Worm (Caenorhabditis elegans) whole organism, young adult: Measurements from ENCODE around the gene tomm-40.

Experiments used
- B0035.1 ChIP-seq: sonication (generic microtip); optimal IDR thresholded peaks from 2 replicates; lab custom pipeline; 2016; ENCODE audit warnings: missing genetic modification characterization, mild to moderate bottlenecking, missing compliant biosample characterization, missing genotype, missing genetic modification reagents
- C06A6.2 ChIP-seq: fragments of 200-800 bp; sonication (Bioruptor generic); conservative IDR thresholded peaks from 2 replicates; pipeline ENCODE4 v1.3.6; 2022; ENCODE audit warnings: missing genetic modification characterization, missing compliant biosample characterization
- C17E4.6 ChIP-seq: fragments of 200-800 bp; sonication (Bioruptor generic); IDR thresholded peaks from 2 replicates; pipeline ENCODE4 v1.3.6; 2022; ENCODE audit warnings: missing genetic modification reagents, missing genetic modification characterization, missing compliant biosample characterization
- D2030.7 ChIP-seq: fragments of 200-800 bp; sonication (Bioruptor generic); IDR thresholded peaks from 2 replicates; pipeline ENCODE4 v1.3.6; 2022; ENCODE audit warnings: missing genetic modification reagents, missing genetic modification characterization, missing compliant biosample characterization
- F10E7.11 ChIP-seq: sonication (generic microtip); optimal IDR thresholded peaks from 2 replicates; lab custom pipeline; 2017; ENCODE audit warnings: mild to moderate bottlenecking, missing genetic modification characterization, moderate library complexity, missing compliant biosample characterization
- F22D6.2 ChIP-seq: sonication (generic microtip); optimal IDR thresholded peaks from 2 replicates; lab custom pipeline; 2016; ENCODE audit warnings: mild to moderate bottlenecking, missing genetic modification characterization, missing compliant biosample characterization
- F39B2.1 ChIP-seq: fragments of 200-800 bp; sonication (Bioruptor generic); IDR thresholded peaks from 2 replicates; pipeline ENCODE4 v1.3.6; 2022; ENCODE audit warnings: missing genetic modification reagents, missing genetic modification characterization, missing compliant biosample characterization
- T26A5.8 ChIP-seq: sonication (generic microtip); optimal IDR thresholded peaks from 2 replicates; lab custom pipeline; 2016; ENCODE audit warnings: missing genetic modification characterization, missing compliant biosample characterization
- Y53F4B.3 ChIP-seq: fragments of 200-800 bp; sonication (Bioruptor generic); IDR thresholded peaks from 2 replicates; pipeline ENCODE4 v1.3.6; 2022; ENCODE audit warnings: missing genetic modification reagents, missing genetic modification characterization, missing compliant biosample characterization
- Y56A3A.18 ChIP-seq: fragments of 200-800 bp; sonication (Bioruptor generic); IDR thresholded peaks from 2 replicates; pipeline ENCODE4 v1.3.6; 2022; ENCODE audit warnings: missing genetic modification reagents, missing genetic modification characterization, missing compliant biosample characterization
- Y67H2A.10 ChIP-seq: fragments of 200-800 bp; sonication (Bioruptor generic); conservative IDR thresholded peaks from 2 replicates; pipeline ENCODE4 v1.3.6; 2022; ENCODE audit warnings: missing genetic modification reagents, missing genetic modification characterization, missing compliant biosample characterization
- Y95B8A.8 ChIP-seq: fragments of 200-800 bp; sonication (Bioruptor generic); IDR thresholded peaks from 2 replicates; pipeline ENCODE4 v1.3.6; 2022; ENCODE audit warnings: missing genetic modification reagents, missing genetic modification characterization, missing compliant biosample characterization
- athp-1 ChIP-seq: sonication (generic microtip); optimal IDR thresholded peaks from 2 replicates; lab custom pipeline; 2017; ENCODE audit warnings: mild to moderate bottlenecking, missing genetic modification characterization, missing compliant biosample characterization
- attf-5 ChIP-seq: fragments of 200-800 bp; sonication (Bioruptor generic); optimal IDR thresholded peaks from 2 replicates; lab custom pipeline; 2018; ENCODE audit warnings: mild to moderate bottlenecking, missing genetic modification characterization, missing compliant biosample characterization
- ccch-3 ChIP-seq: fragments of 200-800 bp; sonication (Bioruptor generic); optimal IDR thresholded peaks from 2 replicates; lab custom pipeline; 2018; ENCODE audit warnings: mild to moderate bottlenecking, missing genetic modification characterization, missing compliant biosample characterization
- cebp-1 ChIP-seq, 2 experiments: fragments of 200-800 bp in 1 of 2; sonication (Bioruptor generic) in 1 of 2; sonication (generic microtip) in 1 of 2; IDR thresholded peaks in 1 of 2; optimal IDR thresholded peaks in 1 of 2; 2 replicates each; pipeline versions ENCODE4 v1.3.6 to Lab custom; 2017 to 2022; ENCODE audit warnings: missing compliant biosample characterization in 2 of 2, missing genetic modification characterization in 2 of 2, mild to moderate bottlenecking in 1 of 2, missing genetic modification reagents in 1 of 2, moderate library complexity in 1 of 2
- ceh-40 ChIP-seq: fragments of 200-800 bp; sonication (Bioruptor generic); IDR thresholded peaks from 2 replicates; pipeline ENCODE4 v1.3.6; 2022; ENCODE audit warnings: missing genetic modification characterization, missing compliant biosample characterization
- dpl-1 ChIP-seq: fragments of 150-350 bp; optimal IDR thresholded peaks from 2 replicates; lab custom pipeline; 2014; ENCODE audit warnings: missing biosample characterization, missing genetic modification reagents, missing genetic modification characterization
- egl-18 ChIP-seq: fragments of 200-800 bp; sonication (Bioruptor generic); IDR thresholded peaks from 2 replicates; pipeline ENCODE4 v1.3.6; 2022; ENCODE audit warnings: missing genetic modification reagents, missing genetic modification characterization, missing compliant biosample characterization
- egrh-3 ChIP-seq: fragments of 200-800 bp; sonication (Bioruptor generic); IDR thresholded peaks from 2 replicates; pipeline ENCODE4 v1.3.6; 2022; ENCODE audit warnings: missing genetic modification reagents, missing genetic modification characterization, missing compliant biosample characterization
- ets-4 ChIP-seq: fragments of 200-800 bp; sonication (Bioruptor generic); optimal IDR thresholded peaks from 2 replicates; lab custom pipeline; 2018; ENCODE audit warnings: mild to moderate bottlenecking, missing genetic modification characterization, missing compliant biosample characterization
- him-1 ChIP-seq: sonication (generic microtip); optimal IDR thresholded peaks from 2 replicates; lab custom pipeline; 2016; ENCODE audit warnings: missing genotype, missing genetic modification reagents, missing genetic modification characterization, missing compliant biosample characterization
- hlh-26 ChIP-seq: fragments of 200-800 bp; sonication (Bioruptor generic); conservative IDR thresholded peaks from 2 replicates; pipeline ENCODE4 v1.3.6; 2022; ENCODE audit warnings: missing genetic modification reagents, missing genetic modification characterization, missing compliant biosample characterization
- lsl-1 ChIP-seq: fragments of 200-800 bp; sonication (Bioruptor generic); optimal IDR thresholded peaks from 2 replicates; lab custom pipeline; 2018; ENCODE audit warnings: mild to moderate bottlenecking, missing genetic modification characterization, moderate library complexity, missing compliant biosample characterization
- madf-3 ChIP-seq: fragments of 200-800 bp; sonication (Bioruptor generic); IDR thresholded peaks from 2 replicates; pipeline ENCODE4 v1.3.6; 2022; ENCODE audit warnings: missing genetic modification reagents, missing genetic modification characterization, missing compliant biosample characterization
- madf-6 ChIP-seq: fragments of 200-800 bp; sonication (Bioruptor generic); IDR thresholded peaks from 2 replicates; pipeline ENCODE4 v1.3.6; 2022; ENCODE audit warnings: missing genetic modification reagents, missing genetic modification characterization, missing compliant biosample characterization
- mcd-1 ChIP-seq: fragments of 200-800 bp; sonication (Bioruptor generic); IDR thresholded peaks from 2 replicates; pipeline ENCODE4 v1.3.6; 2022; ENCODE audit warnings: missing genetic modification reagents, missing genetic modification characterization, missing compliant biosample characterization
- mel-28 ChIP-seq: sonication (generic microtip); optimal IDR thresholded peaks from 2 replicates; lab custom pipeline; 2016; ENCODE audit warnings: borderline replicate concordance, mild to moderate bottlenecking, missing genetic modification characterization, missing compliant biosample characterization
- mes-4 ChIP-seq: sonication (generic microtip); optimal IDR thresholded peaks from 2 replicates; lab custom pipeline; 2016; ENCODE audit warnings: missing genotype, missing genetic modification characterization, missing compliant biosample characterization
- nfya-2 ChIP-seq: fragments of 200-800 bp; sonication (Bioruptor generic); IDR thresholded peaks from 2 replicates; pipeline ENCODE4 v1.3.6; 2022; ENCODE audit warnings: missing genetic modification reagents, missing genetic modification characterization, missing compliant biosample characterization
- nhr-179 ChIP-seq: sonication (generic microtip); optimal IDR thresholded peaks from 2 replicates; lab custom pipeline; 2016; ENCODE audit warnings: mild to moderate bottlenecking, missing genetic modification characterization, missing compliant biosample characterization
- nhr-80 ChIP-seq: sonication (generic microtip); optimal IDR thresholded peaks from 2 replicates; lab custom pipeline; 2016; ENCODE audit warnings: missing genetic modification characterization, missing compliant biosample characterization
- pbrm-1 ChIP-seq: fragments of 200-800 bp; sonication (Bioruptor generic); IDR thresholded peaks from 2 replicates; pipeline ENCODE4 v1.3.6; 2022; ENCODE audit warnings: missing genetic modification reagents, missing genetic modification characterization, missing compliant biosample characterization
- pha-4 ChIP-seq: fragments of 150-350 bp; sonication (generic microtip); optimal IDR thresholded peaks from 2 replicates; lab custom pipeline; 2014; ENCODE audit warnings: missing biosample characterization, missing genetic modification reagents, missing genetic modification characterization
- rcor-1 ChIP-seq: fragments of 200-800 bp; sonication (Bioruptor generic); IDR thresholded peaks from 2 replicates; pipeline ENCODE4 v1.3.6; 2022; ENCODE audit warnings: missing genetic modification reagents, missing genetic modification characterization, missing compliant biosample characterization
- rec-8 ChIP-seq, 2 experiments: sonication (generic microtip); optimal IDR thresholded peaks; 2 replicates each; lab custom pipeline; 2016; ENCODE audit warnings: mild to moderate bottlenecking in 2 of 2, missing genetic modification characterization in 2 of 2, missing genetic modification reagents in 2 of 2, missing genotype in 2 of 2, missing biosample characterization in 1 of 2, missing compliant biosample characterization in 1 of 2, moderate library complexity in 1 of 2
- rpc-1 ChIP-seq, 2 experiments: fragments of 150-350 bp in 1 of 2; sonication (generic microtip) in 1 of 2; optimal IDR thresholded peaks; 2 replicates each; lab custom pipeline; 2014 to 2018; ENCODE audit warnings: missing biosample characterization in 1 of 2, missing genetic modification characterization in 1 of 2, missing genetic modification reagents in 1 of 2, missing genotype in 1 of 2
- snpc-1.3 ChIP-seq: sonication (generic microtip); optimal IDR thresholded peaks from 2 replicates; lab custom pipeline; 2017; ENCODE audit warnings: missing genetic modification characterization, mild to moderate bottlenecking, missing compliant biosample characterization, antibody characterized with exemption, moderate library complexity, missing genotype, missing genetic modification reagents; ENCODE audit not compliant: insufficient read depth
- somi-1 ChIP-seq: fragments of 200-800 bp; sonication (Bioruptor generic); optimal IDR thresholded peaks from 2 replicates; lab custom pipeline; 2018; ENCODE audit warnings: mild to moderate bottlenecking, missing genetic modification characterization, missing compliant biosample characterization
- tbp1 ChIP-seq: fragments of 200-800 bp; sonication (Bioruptor generic); optimal IDR thresholded peaks from 2 replicates; lab custom pipeline; 2018; ENCODE audit warnings: mild to moderate bottlenecking, missing genetic modification characterization, missing compliant biosample characterization
- tlf-1 ChIP-seq: fragments of 200-800 bp; sonication (Bioruptor generic); optimal IDR thresholded peaks from 2 replicates; lab custom pipeline; 2018; ENCODE audit warnings: mild to moderate bottlenecking, missing genetic modification characterization, missing compliant biosample characterization
- unc-130 ChIP-seq: sonication (generic microtip); optimal IDR thresholded peaks from 2 replicates; lab custom pipeline; 2016; ENCODE audit warnings: missing genetic modification reagents, missing genetic modification characterization, missing compliant biosample characterization
- zfh-2 ChIP-seq: fragments of 200-800 bp; sonication (Bioruptor generic); conservative IDR thresholded peaks from 2 replicates; pipeline ENCODE4 v1.3.6; 2022; ENCODE audit warnings: missing genetic modification reagents, missing genetic modification characterization, missing compliant biosample characterization
- ztf-28 ChIP-seq: fragments of 200-800 bp; sonication (Bioruptor generic); IDR thresholded peaks from 2 replicates; pipeline ENCODE4 v1.3.6; 2022; ENCODE audit warnings: missing genetic modification reagents, missing genetic modification characterization, missing compliant biosample characterization
- ztf-3 ChIP-seq: fragments of 200-800 bp; sonication (Bioruptor generic); optimal IDR thresholded peaks from 2 replicates; lab custom pipeline; 2018; ENCODE audit warnings: mild to moderate bottlenecking, missing genetic modification characterization, missing compliant biosample characterization

Gene tomm-40

ce11 chrII:8969251-8970183, 3.8 kb downstream of the tomm-40 start, which contains the start of the genes szy-20 and C18E9.5 (continued):
- TF ChIP-seq dpl-1 (GFP tag; lab: Kevin White, UChicago) (peak; percentile 82), cebp-1 (GFP tag; IDR thresholded peaks at IDR 0.05; lab: Robert Waterston, UW) (no peak), cebp-1 (tag; optimal IDR thresholded peaks at IDR 0.05; lab: Kevin White, UChicago) (peak; percentile 56), snpc-1.3 (tag; lab: Kevin White, UChicago) (peak; percentile 61), zfh-2 (GFP tag; lab: Robert Waterston, UW) (peak; percentile 69; the same call in 1 of the 2 replicates), pbrm-1 (GFP tag; lab: Robert Waterston, UW) (0 out of 2 replicates have a peak, but pooled peaks have one; percentile 53), hlh-26 (GFP tag; lab: Robert Waterston, UW) (no peak), nhr-179 (tag; lab: Kevin White, UChicago) (no peak), unc-130 (peak; percentile 15), tlf-1 (no peak), C17E4.6 (GFP tag; lab: Robert Waterston, UW) (no peak), ets-4 (GFP tag; lab: Kevin White, UChicago) (no peak), lsl-1 (peak; percentile 96), nfya-2 (GFP tag; lab: Robert Waterston, UW) (no peak), B0035.1 (no peak), ceh-40 (GFP tag; lab: Robert Waterston, UW) (no peak), T26A5.8 (tag; lab: Kevin White, UChicago) (no peak), somi-1 (GFP tag; lab: Kevin White, UChicago) (no peak), ccch-3 (no peak), nhr-80 (tag; lab: Kevin White, UChicago) (peak; percentile 72), rcor-1 (GFP tag; lab: Robert Waterston, UW) (no peak), ztf-28 (GFP tag; lab: Robert Waterston, UW) (peak; percentile 33; the same call in 1 of the 2 replicates), D2030.7 (GFP tag; lab: Robert Waterston, UW) (peak; percentile 73), Y67H2A.10 (GFP tag; lab: Robert Waterston, UW) (no peak), pha-4 (tag; lab: Kevin White, UChicago) (no peak), ztf-3 (GFP tag; lab: Kevin White, UChicago) (no peak), C06A6.2 (GFP tag; lab: Robert Waterston, UW) (no peak), tbp1 (GFP tag; lab: Kevin White, UChicago) (peak; percentile 10), Y53F4B.3 (GFP tag; lab: Robert Waterston, UW) (no peak), F22D6.2 (tag; lab: Kevin White, UChicago) (no peak), mel-28 (no peak), him-1 (peak; percentile 46), F39B2.1 (GFP tag; lab: Robert Waterston, UW) (no peak), athp-1 (peak; percentile 41), Y56A3A.18 (no peak), rpc-1 (optimal IDR thresholded peaks at IDR 0.05; lab: Kevin White, UChicago) (no peak), rpc-1 (tag; optimal IDR thresholded peaks at IDR 0.05; lab: Kevin White, UChicago) (no peak), madf-3 (GFP tag; lab: Robert Waterston, UW) (0 out of 2 replicates have a peak, but pooled peaks have one; percentile 56), egl-18 (GFP tag; lab: Robert Waterston, UW) (no peak), Y95B8A.8 (GFP tag; lab: Robert Waterston, UW) (0 out of 2 replicates have a peak, but pooled peaks have one; percentile 33), mes-4 (tag; lab: Kevin White, UChicago) (no peak), rec-8 (tag; optimal IDR thresholded peaks at IDR 0.05; lab: Kevin White, UChicago) (no peak), mcd-1 (GFP tag; lab: Robert Waterston, UW) (peak; percentile 81), egrh-3 (GFP tag; lab: Robert Waterston, UW) (no peak), madf-6 (GFP tag; lab: Robert Waterston, UW) (peak; percentile 94), F10E7.11 (tag; lab: Kevin White, UChicago) (no peak), attf-5 (GFP tag; lab: Kevin White, UChicago) (peak; percentile 67)
